Fruit fly (Drosophila melanogaster): ENCODE data around the gene CG9692.

The CG9692 gene

dm6 chr3L:16749726-16750125 is 45.0 kb downstream of the CG9692 start (continued):
- TF ChIP-seq Hr51 (GFP tag; optimal IDR thresholded peaks at IDR 0.05) (no peak), CG10654 (GFP tag; optimal IDR thresholded peaks at IDR 0.05) (peak; percentile 15), Ada2b (GFP tag; IDR thresholded peaks at IDR 0.05) (no peak), CG2116 (GFP tag; optimal IDR thresholded peaks at IDR 0.05) (no peak), gfzf (GFP tag; optimal IDR thresholded peaks at IDR 0.05) (no peak), stc (GFP tag; IDR thresholded peaks at IDR 0.05) (no peak), tio (GFP tag; optimal IDR thresholded peaks at IDR 0.05) (no peak), CG11560 (tag; IDR thresholded peaks at IDR 0.05) (no peak), Dek (tag; optimal IDR thresholded peaks at IDR 0.05) (no peak), dysf (GFP tag; IDR thresholded peaks at IDR 0.05) (no peak), CG3847 (GFP tag; IDR thresholded peaks at IDR 0.05) (no peak), Drgx (GFP tag; IDR thresholded peaks at IDR 0.05) (peak; percentile 59), CG8359 (GFP tag; optimal IDR thresholded peaks at IDR 0.05; ENCODE audit: borderline replicate concordance) (peak; percentile 3), CG8478 (optimal IDR thresholded peaks at IDR 0.05) (no peak), HmgZ (tag; optimal IDR thresholded peaks at IDR 0.05) (no peak), mld (GFP tag; IDR thresholded peaks at IDR 0.05; ENCODE audit: partially characterized antibody) (no peak), gsb (GFP tag; IDR thresholded peaks at IDR 0.05) (no peak), Gug (GFP tag; IDR thresholded peaks at IDR 0.05) (no peak), Dbx (GFP tag; IDR thresholded peaks at IDR 0.05) (no peak), pum (GFP tag; optimal IDR thresholded peaks at IDR 0.05) (no peak), gem (tag; optimal IDR thresholded peaks at IDR 0.05) (peak; percentile 70), Hmr (GFP tag; optimal IDR thresholded peaks at IDR 0.05) (no peak), CG14667 (GFP tag; IDR thresholded peaks at IDR 0.05) (no peak), chm (GFP tag; IDR thresholded peaks at IDR 0.05) (no peak), her (GFP tag; optimal IDR thresholded peaks at IDR 0.05) (no peak), CG9727 (GFP tag; optimal IDR thresholded peaks at IDR 0.05) (peak; percentile 54), CG4424 (GFP tag; optimal IDR thresholded peaks at IDR 0.05) (peak; percentile 36), gcm (GFP tag; optimal IDR thresholded peaks at IDR 0.05) (no peak), GATAe (GFP tag; conservative IDR thresholded peaks at IDR 0.05) (no peak), CG30403 (GFP tag; optimal IDR thresholded peaks at IDR 0.05) (peak; percentile 22), chn (GFP tag; optimal IDR thresholded peaks at IDR 0.05) (no peak), CG42726 (GFP tag; IDR thresholded peaks at IDR 0.05; ENCODE audit: partially characterized antibody) (no peak), cad (GFP tag; optimal IDR thresholded peaks at IDR 0.05) (no peak), Myb (GFP tag; optimal IDR thresholded peaks at IDR 0.05) (no peak), bigmax (GFP tag; optimal IDR thresholded peaks at IDR 0.05) (no peak), Nf-YA (GFP tag; IDR thresholded peaks at IDR 0.05) (no peak), prd (optimal IDR thresholded peaks at IDR 0.05) (no peak), prd (GFP tag; IDR thresholded peaks at IDR 0.05) (peak; percentile 38; the same call in 1 of the 3 replicates), bbx (GFP tag; IDR thresholded peaks at IDR 0.05; ENCODE audit: partially characterized antibody) (no peak), Eip74EF (GFP tag; optimal IDR thresholded peaks at IDR 0.05) (peak in 1 of 2 experiments; percentile 26), B-H1 (GFP tag; IDR thresholded peaks at IDR 0.05) (no peak), CG6654 (GFP tag; optimal IDR thresholded peaks at IDR 0.05) (no peak), Dll (GFP tag; IDR thresholded peaks at IDR 0.05; ENCODE audit: partially characterized antibody) (no peak), CG1529 (GFP tag; optimal IDR thresholded peaks at IDR 0.05) (no peak), CG12942 (GFP tag; optimal IDR thresholded peaks at IDR 0.05) (no peak), CG32772 (GFP tag; IDR thresholded peaks at IDR 0.05) (no peak), gro (GFP tag; optimal IDR thresholded peaks at IDR 0.05) (no peak), tna (GFP tag; IDR thresholded peaks at IDR 0.05; ENCODE audit: partially characterized antibody) (no peak), grn (GFP tag; optimal IDR thresholded peaks at IDR 0.05) (peak; percentile 40), tap (tag; optimal IDR thresholded peaks at IDR 0.05) (peak; percentile 9), tgo (GFP tag; IDR thresholded peaks at IDR 0.05) (no peak), CG18764 (GFP tag; optimal IDR thresholded peaks at IDR 0.05) (no peak), tin (GFP tag; optimal IDR thresholded peaks at IDR 0.05) (peak; percentile 40)

Measured in whole organism, embryonic.